Fruit fly (Drosophila melanogaster) whole organism, embryonic: ENCODE measurements around the gene Rab9D.

Experiments used
- Abd-B ChIP-seq: fragments of 200-800 bp; sonication (Bioruptor generic); optimal IDR thresholded peaks from 2 replicates; lab custom pipeline; 2018; ENCODE audit warnings: missing biosample characterization, mild to moderate bottlenecking, missing genetic modification characterization, moderate library complexity
- Aef1 ChIP-seq: fragments of 200-800 bp; sonication (Bioruptor generic); IDR thresholded peaks from 3 replicates; pipeline ENCODE4 v1.3.6; 2022; ENCODE audit warnings: missing biosample characterization, missing genetic modification characterization
- Atf-2 ChIP-seq: fragments of 200-800 bp; sonication (Bioruptor generic); optimal IDR thresholded peaks from 2 replicates; lab custom pipeline; 2016; ENCODE audit warnings: missing biosample characterization, missing genetic modification characterization
- Awh ChIP-seq: fragments of 200-800 bp; sonication (Bioruptor generic); IDR thresholded peaks from 2 replicates; pipeline ENCODE4, ENCODE4 v1.3.6; 2022; ENCODE audit warnings: missing biosample characterization, missing genetic modification characterization
- B-H2 ChIP-seq: fragments of 200-800 bp; sonication (Bioruptor generic); optimal IDR thresholded peaks from 2 replicates; lab custom pipeline; 2018; ENCODE audit warnings: missing biosample characterization, mild to moderate bottlenecking, missing genetic modification characterization
- CG10267 ChIP-seq: fragments of 200-800 bp; sonication (Bioruptor generic); optimal IDR thresholded peaks from 2 replicates; lab custom pipeline; 2018; ENCODE audit warnings: missing biosample characterization, mild to moderate bottlenecking, missing genetic modification characterization, moderate library complexity
- CG10654 ChIP-seq: fragments of 200-800 bp; sonication (Bioruptor generic); optimal IDR thresholded peaks from 2 replicates; lab custom pipeline; 2016; ENCODE audit warnings: missing biosample characterization, missing genetic modification characterization
- CG11695 ChIP-seq: fragments of 200-800 bp; sonication (Bioruptor generic); IDR thresholded peaks from 3 replicates; pipeline ENCODE4 v1.3.6; 2022; ENCODE audit warnings: missing biosample characterization, missing genetic modification characterization
- CG12219 ChIP-seq: fragments of 200-800 bp; sonication (Bioruptor generic); optimal IDR thresholded peaks from 3 replicates; lab custom pipeline; 2018; ENCODE audit warnings: missing biosample characterization, mild to moderate bottlenecking, missing genetic modification characterization
- CG14014 ChIP-seq: fragments of 200-800 bp; sonication (Bioruptor generic); IDR thresholded peaks from 2 replicates; pipeline ENCODE4 v1.3.6; 2022; ENCODE audit warnings: missing biosample characterization, missing genetic modification characterization
- CG15011 ChIP-seq: fragments of 200-800 bp; sonication (Bioruptor generic); optimal IDR thresholded peaks from 3 replicates; lab custom pipeline; 2018; ENCODE audit warnings: missing biosample characterization, mild to moderate bottlenecking, missing genetic modification characterization
- CG15269 ChIP-seq: fragments of 200-800 bp; sonication (Bioruptor generic); optimal IDR thresholded peaks from 2 replicates; lab custom pipeline; 2018; ENCODE audit warnings: missing biosample characterization, mild to moderate bottlenecking, missing genetic modification characterization, moderate library complexity
- CG17186 ChIP-seq: fragments of 200-800 bp; sonication (Bioruptor generic); optimal IDR thresholded peaks from 3 replicates; lab custom pipeline; 2017; ENCODE audit warnings: missing biosample characterization, missing genetic modification reagents, missing genetic modification characterization
- CG17385 ChIP-seq: fragments of 200-800 bp; sonication (Bioruptor generic); optimal IDR thresholded peaks from 3 replicates; lab custom pipeline; 2018; ENCODE audit warnings: missing biosample characterization, mild to moderate bottlenecking, missing genetic modification characterization
- CG2116 ChIP-seq: fragments of 200-800 bp; sonication (Bioruptor generic); optimal IDR thresholded peaks from 3 replicates; lab custom pipeline; 2018; ENCODE audit warnings: missing biosample characterization, mild to moderate bottlenecking, missing genetic modification characterization
- CG30403 ChIP-seq: fragments of 200-800 bp; sonication (Bioruptor generic); optimal IDR thresholded peaks from 3 replicates; lab custom pipeline; 2016; ENCODE audit warnings: missing biosample characterization, missing genetic modification characterization
- CG31365 ChIP-seq: fragments of 200-800 bp; sonication (Bioruptor generic); optimal IDR thresholded peaks from 2 replicates; lab custom pipeline; 2018; ENCODE audit warnings: missing biosample characterization, mild to moderate bottlenecking, missing genetic modification characterization
- CG3407 ChIP-seq: fragments of 200-800 bp; sonication (Bioruptor generic); optimal IDR thresholded peaks from 2 replicates; lab custom pipeline; 2018; ENCODE audit warnings: missing biosample characterization, mild to moderate bottlenecking, missing genetic modification characterization
- CG34224 ChIP-seq: fragments of 200-800 bp; sonication (Bioruptor generic); IDR thresholded peaks from 3 replicates; pipeline ENCODE4 v1.3.6; 2022; ENCODE audit warnings: missing biosample characterization, missing genetic modification characterization; ENCODE audit not compliant: partially characterized antibody
- CG4424 ChIP-seq: fragments of 200-800 bp; sonication (Bioruptor generic); optimal IDR thresholded peaks from 3 replicates; lab custom pipeline; 2016; ENCODE audit warnings: missing biosample characterization, missing genetic modification characterization
- CG6689 ChIP-seq: fragments of 200-800 bp; sonication (Bioruptor generic); IDR thresholded peaks from 2 replicates; pipeline ENCODE4 v1.3.6; 2022; ENCODE audit warnings: missing biosample characterization, missing genetic modification characterization
- CG7556 ChIP-seq: fragments of 200-800 bp; sonication (Bioruptor generic); optimal IDR thresholded peaks from 2 replicates; lab custom pipeline; 2017; ENCODE audit warnings: missing biosample characterization, mild to moderate bottlenecking, missing genetic modification characterization
- CG8924 ChIP-seq: fragments of 200-800 bp; optimal IDR thresholded peaks from 3 replicates; lab custom pipeline; 2019; ENCODE audit warnings: missing biosample characterization, mild to moderate bottlenecking, missing genetic modification characterization, moderate library complexity
- CG9727 ChIP-seq: fragments of 200-800 bp; sonication (Bioruptor generic); optimal IDR thresholded peaks from 3 replicates; lab custom pipeline; 2017; ENCODE audit warnings: missing biosample characterization, mild to moderate bottlenecking, missing genetic modification characterization
- E2f1 ChIP-seq: fragments of 200-800 bp; sonication (Bioruptor generic); IDR thresholded peaks from 2 replicates; pipeline ENCODE4 v1.3.6; 2022; ENCODE audit warnings: missing biosample characterization, missing genetic modification characterization
- Fer1 ChIP-seq: fragments of 200-800 bp; sonication (Bioruptor generic); optimal IDR thresholded peaks from 2 replicates; lab custom pipeline; 2017; ENCODE audit warnings: missing biosample characterization, mild to moderate bottlenecking, missing genetic modification characterization
- Hr51 ChIP-seq, 2 experiments: fragments of 200-800 bp; sonication (Bioruptor generic); optimal IDR thresholded peaks; 2 replicates in 1 of 2; 3 replicates in 1 of 2; lab custom pipeline; 2016 to 2018; ENCODE audit warnings: missing biosample characterization in 2 of 2, missing genetic modification characterization in 2 of 2, mild to moderate bottlenecking in 1 of 2, moderate library complexity in 1 of 2
- NFAT ChIP-seq: fragments of 200-800 bp; sonication (Bioruptor generic); IDR thresholded peaks from 2 replicates; pipeline ENCODE4 v1.3.6; 2022; ENCODE audit warnings: missing biosample characterization, missing genetic modification characterization
- Nf-YB ChIP-seq: fragments of 200-800 bp; sonication (Bioruptor generic); optimal IDR thresholded peaks from 3 replicates; lab custom pipeline; 2019; ENCODE audit warnings: missing biosample characterization, mild to moderate bottlenecking, missing genetic modification characterization, moderate library complexity
- Pdp1 ChIP-seq, 2 experiments: fragments of 200-800 bp; sonication (Bioruptor generic); optimal IDR thresholded peaks; 3 replicates each; lab custom pipeline; 2016; ENCODE audit warnings: missing biosample characterization in 2 of 2, missing genetic modification characterization in 2 of 2, mild to moderate bottlenecking in 1 of 2, moderate library complexity in 1 of 2
- Poxn ChIP-seq: fragments of 200-800 bp; sonication (Bioruptor generic); IDR thresholded peaks from 2 replicates; pipeline ENCODE4 v1.3.6; 2022; ENCODE audit warnings: missing biosample characterization, missing genetic modification characterization
- Trl ChIP-seq, 3 experiments: fragments of >200 bp in 2 of 3; fragments of 200-800 bp in 1 of 3; sonication (Bioruptor generic) in 1 of 3; optimal IDR thresholded peaks; 2 replicates in 1 of 3; 3 replicates in 2 of 3; lab custom pipeline; 2016 to 2017; ENCODE audit warnings: missing biosample characterization in 1 of 3, missing genetic modification characterization in 1 of 3
- ac ChIP-seq: fragments of 200-800 bp; sonication (Bioruptor generic); optimal IDR thresholded peaks from 3 replicates; lab custom pipeline; 2017; ENCODE audit warnings: missing biosample characterization, mild to moderate bottlenecking, missing genetic modification characterization
- amos ChIP-seq: fragments of 200-800 bp; sonication (Bioruptor generic); IDR thresholded peaks from 2 replicates; pipeline ENCODE4 v1.3.6; 2022; ENCODE audit warnings: missing biosample characterization, missing genetic modification characterization; ENCODE audit not compliant: partially characterized antibody
- ap ChIP-seq: fragments of 200-800 bp; sonication (Bioruptor generic); IDR thresholded peaks from 2 replicates; pipeline ENCODE4 v1.3.6; 2022; ENCODE audit warnings: missing biosample characterization, missing genetic modification characterization
- ara ChIP-seq: fragments of 200-800 bp; sonication (Bioruptor generic); IDR thresholded peaks from 2 replicates; pipeline ENCODE4 v1.3.6; 2022; ENCODE audit warnings: missing biosample characterization, missing genetic modification characterization
- corto ChIP-seq: fragments of 200-800 bp; sonication (Bioruptor generic); optimal IDR thresholded peaks from 2 replicates; lab custom pipeline; 2016; ENCODE audit warnings: missing biosample characterization, mild to moderate bottlenecking, missing genetic modification characterization, moderate library complexity
- hkb ChIP-seq, 2 experiments: fragments of 200-800 bp in 1 of 2; fragments of >200 bp in 1 of 2; sonication (Bioruptor generic) in 1 of 2; IDR thresholded peaks in 1 of 2; optimal IDR thresholded peaks in 1 of 2; 2 replicates each; pipeline versions ENCODE4 v1.3.6 to Lab custom; 2017 to 2022; ENCODE audit warnings: missing biosample characterization in 1 of 2, missing genetic modification characterization in 1 of 2
- nerfin-1 ChIP-seq: fragments of 200-800 bp; sonication (Bioruptor generic); optimal IDR thresholded peaks from 3 replicates; lab custom pipeline; 2019; ENCODE audit warnings: missing biosample characterization, mild to moderate bottlenecking, missing genetic modification characterization, moderate library complexity
- nmo ChIP-seq: fragments of 200-800 bp; sonication (Bioruptor generic); optimal IDR thresholded peaks from 2 replicates; lab custom pipeline; 2018; ENCODE audit warnings: missing biosample characterization, mild to moderate bottlenecking, missing genetic modification characterization, moderate library complexity
- odd ChIP-seq: fragments of 200-800 bp; sonication (Bioruptor generic); optimal IDR thresholded peaks from 2 replicates; lab custom pipeline; 2017; ENCODE audit warnings: missing biosample characterization, mild to moderate bottlenecking, missing genetic modification characterization
- onecut ChIP-seq: fragments of 200-800 bp; sonication (Bioruptor generic); IDR thresholded peaks from 2 replicates; pipeline ENCODE4 v1.3.6; 2022; ENCODE audit warnings: missing biosample characterization, missing genetic modification characterization
- sd ChIP-seq: fragments of 200-800 bp; sonication (Bioruptor generic); optimal IDR thresholded peaks from 3 replicates; lab custom pipeline; 2018; ENCODE audit warnings: missing biosample characterization, mild to moderate bottlenecking, missing genetic modification characterization, moderate library complexity
- sens ChIP-seq: fragments of 200-800 bp; sonication (Bioruptor generic); peaks from one replicate; lab custom pipeline; 2016; ENCODE audit warnings: missing biosample characterization, missing genetic modification characterization
- so ChIP-seq: fragments of 200-800 bp; sonication (Bioruptor generic); IDR thresholded peaks from 3 replicates; pipeline ENCODE4 v1.3.6; 2022; ENCODE audit warnings: missing biosample characterization, missing genetic modification characterization
- tin ChIP-seq: fragments of 200-800 bp; sonication (Bioruptor generic); optimal IDR thresholded peaks from 3 replicates; lab custom pipeline; 2016; ENCODE audit warnings: missing biosample characterization, missing genetic modification characterization
- zfh1 ChIP-seq: fragments of 200-800 bp; sonication (Bioruptor generic); IDR thresholded peaks from 3 replicates; pipeline ENCODE4 v1.3.6; 2022; ENCODE audit warnings: missing biosample characterization, missing genetic modification characterization

The Rab9D gene

dm6 chrX:10620144-10621005, 31.5 kb downstream of the Rab9D start, which contains the start of gene CG43347 (continued):
- TF ChIP-seq ap (GFP tag; lab: Robert Waterston, UW) (0 out of 2 replicates have a peak, but pooled peaks have one; percentile 38), CG2116 (GFP tag; lab: Kevin White, UChicago) (no peak), sd (tag; lab: Kevin White, UChicago) (peak; percentile 43), CG3407 (GFP tag; lab: Kevin White, UChicago) (peak; percentile 41), CG17186 (GFP tag; lab: Kevin White, UChicago) (no peak), E2f1 (GFP tag; lab: Robert Waterston, UW) (peak; percentile 59), CG30403 (GFP tag; lab: Kevin White, UChicago) (peak; percentile 76), CG14014 (0 out of 2 replicates have a peak, but pooled peaks have one; percentile 36), CG10267 (tag; lab: Kevin White, UChicago) (peak; percentile 47), CG15269 (tag; lab: Kevin White, UChicago) (peak; percentile 80), Atf-2 (no peak), CG9727 (GFP tag; lab: Kevin White, UChicago) (peak; percentile 73), CG8924 (peak; percentile 74), nmo (GFP tag; lab: Kevin White, UChicago) (peak; percentile 77), CG7556 (GFP tag; lab: Kevin White, UChicago) (peak; percentile 88), Awh (GFP tag; lab: Robert Waterston, UW) (peak; percentile 24; the same call in 1 of the 2 replicates), CG12219 (GFP tag; lab: Kevin White, UChicago) (peak; percentile 52), B-H2 (GFP tag; lab: Kevin White, UChicago) (peak; percentile 62), nerfin-1 (tag; lab: Kevin White, UChicago) (peak; percentile 56), CG10654 (GFP tag; lab: Kevin White, UChicago) (peak; percentile 44), CG11695 (GFP tag; lab: Robert Waterston, UW) (peak; percentile 39; the same call in 1 of the 3 replicates), Pdp1 (GFP tag; optimal IDR thresholded peaks at IDR 0.05; lab: Kevin White, UChicago) (peak; percentile 22 to 44), Nf-YB (GFP tag; lab: Kevin White, UChicago) (peak; percentile 29), CG31365 (tag; lab: Kevin White, UChicago) (peak; percentile 22), Trl (optimal IDR thresholded peaks at IDR 0.05; lab: Kevin White, UChicago) (peak; percentile 58 to 70), Trl (GFP tag; optimal IDR thresholded peaks at IDR 0.05; lab: Kevin White, UChicago) (no peak), CG17385 (peak; percentile 63), onecut (peak; percentile 42; the same call in 1 of the 2 replicates), NFAT (GFP tag; lab: Robert Waterston, UW) (no peak), ac (GFP tag; lab: Kevin White, UChicago) (no peak), zfh1 (GFP tag; lab: Robert Waterston, UW) (0 out of 3 replicates have a peak, but pooled peaks have one; percentile 50), odd (GFP tag; lab: Kevin White, UChicago) (peak; percentile 70), CG34224 (no peak), ara (GFP tag; lab: Robert Waterston, UW) (peak; percentile 55; the same call in 1 of the 2 replicates), corto (GFP tag; lab: Kevin White, UChicago) (no peak), Poxn (GFP tag; lab: Robert Waterston, UW) (no peak), hkb (optimal IDR thresholded peaks at IDR 0.05; lab: Kevin White, UChicago) (no peak), hkb (GFP tag; IDR thresholded peaks at IDR 0.05; lab: Robert Waterston, UW) (peak; percentile 61), Fer1 (GFP tag; lab: Kevin White, UChicago) (peak; percentile 83), CG4424 (GFP tag; lab: Kevin White, UChicago) (peak; percentile 52), sens (GFP tag; lab: Kevin White, UChicago) (peak; percentile 79), CG6689 (GFP tag; lab: Robert Waterston, UW) (peak; percentile 65), Hr51 (GFP tag; optimal IDR thresholded peaks at IDR 0.05; lab: Kevin White, UChicago) (peak in 1 of 2 experiments; percentile 81), tin (peak; percentile 58), so (GFP tag; lab: Robert Waterston, UW) (0 out of 3 replicates have a peak, but pooled peaks have one; percentile 54), Aef1 (GFP tag; lab: Robert Waterston, UW) (peak; percentile 32; the same call in 1 of the 3 replicates), Abd-B (GFP tag; lab: Kevin White, UChicago) (peak; percentile 58), CG15011 (GFP tag; lab: Kevin White, UChicago) (peak; percentile 54), amos (no peak)
